Fruit fly (Drosophila melanogaster): ENCODE measurements around the gene Tsen54.

dm6 chr3L:12163082-12163481, 42.7 kb downstream of the Tsen54 start:
- TF ChIP-seq dl (GFP tag; optimal IDR thresholded peaks at IDR 0.05; ENCODE audit: insufficient read depth in 1 of 2, partially characterized antibody in 2 of 2) (no peak), Hnf4 (GFP tag; optimal IDR thresholded peaks at IDR 0.05) (no peak), brk (GFP tag; optimal IDR thresholded peaks at IDR 0.05) (no peak), tai (GFP tag; optimal IDR thresholded peaks at IDR 0.05) (no peak), Dfd (GFP tag; optimal IDR thresholded peaks at IDR 0.05) (no peak), Mio (GFP tag; optimal IDR thresholded peaks at IDR 0.05) (no peak), br (GFP tag; optimal IDR thresholded peaks at IDR 0.05) (no peak), CG9705 (GFP tag; optimal IDR thresholded peaks at IDR 0.05) (no peak), psq (GFP tag; optimal IDR thresholded peaks at IDR 0.05) (no peak)
